Worm (Caenorhabditis elegans): ENCODE measurements around the gene clec-80.

DNA sequence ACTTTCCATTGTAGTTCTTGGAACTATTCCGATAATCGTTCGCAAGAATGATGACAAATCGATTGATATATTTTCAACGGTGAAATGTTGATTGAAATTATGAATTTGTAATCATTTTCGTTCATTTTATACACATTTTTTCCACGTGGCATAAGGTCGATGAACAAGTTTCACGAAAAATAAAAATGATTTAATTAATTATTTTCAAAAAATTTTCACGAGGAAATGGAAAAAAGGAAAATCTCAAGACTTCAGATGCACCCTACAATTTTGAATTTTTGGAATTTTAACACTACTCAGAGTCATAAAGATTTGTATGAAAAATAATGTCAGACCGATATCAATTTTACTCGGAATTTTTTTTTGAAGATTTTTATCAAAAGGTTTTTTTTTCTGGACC lies 3.9 kb upstream of the clec-80 start, which contains the start of gene Y54G2A.13:
- no peak for TF ChIP-seq him-1 (tag; optimal IDR thresholded peaks at IDR 0.05)
- TF ChIP-seq dao-5 (tag; optimal IDR thresholded peaks at IDR 0.05) = no peak
- TF ChIP-seq W03F9.2 (tag; optimal IDR thresholded peaks at IDR 0.05) = no peak

Measured in whole organism, L4/young adult.